Worm (Caenorhabditis elegans) whole organism, L2 larva: ENCODE results near the gene nspd-4.

Source experiments
- lin-13 ChIP-seq: fragments of 150-350 bp; optimal IDR thresholded peaks from 2 replicates; lab custom pipeline; 2014; ENCODE audit warnings: missing biosample characterization, missing genetic modification reagents, missing genetic modification characterization
- unc-62 ChIP-seq: fragments of 150-350 bp; optimal IDR thresholded peaks from 2 replicates; lab custom pipeline; 2014; ENCODE audit warnings: missing biosample characterization, missing genetic modification reagents, missing genetic modification characterization

ce11 chrII:4876091-4876490 lies 33.7 kb downstream of the nspd-4 start, which contains the start of gene F11G11.13:
- no peak for TF ChIP-seq unc-62 (GFP tag; lab: Kevin White, UChicago)
- no peak for TF ChIP-seq lin-13 (GFP tag; lab: Kevin White, UChicago)
